Worm (Caenorhabditis elegans) whole organism, L4 larva: Measurements from ENCODE around the gene Y56A3A.28.

Source experiments
- T20F7.1 ChIP-seq: fragments of 200-800 bp; sonication (Bioruptor generic); optimal IDR thresholded peaks from 2 replicates; lab custom pipeline; 2018; ENCODE audit warnings: mild to moderate bottlenecking, missing genetic modification characterization, missing compliant biosample characterization
- ZK337.2 ChIP-seq: fragments of 200-800 bp; sonication (Bioruptor generic); IDR thresholded peaks from 2 replicates; pipeline ENCODE4 v1.3.6; 2022; ENCODE audit warnings: missing genetic modification reagents, missing genetic modification characterization, missing compliant biosample characterization
- aha-1 ChIP-seq: fragments of 150-350 bp; peaks from one replicate; lab custom pipeline; 2014; ENCODE audit warnings: missing biosample characterization, missing genetic modification characterization
- ama-1 ChIP-seq: fragments of 150-350 bp; optimal IDR thresholded peaks from 2 replicates; lab custom pipeline; 2014; ENCODE audit warnings: inconsistent platforms, mixed read lengths
- attf-4 ChIP-seq: sonication (generic microtip); optimal IDR thresholded peaks from 3 replicates; lab custom pipeline; 2017; ENCODE audit warnings: missing biosample characterization, missing genetic modification characterization
- ceh-20 ChIP-seq: fragments of 200-800 bp; sonication (Bioruptor generic); IDR thresholded peaks from 2 replicates; pipeline ENCODE4 v1.3.6; 2022; ENCODE audit warnings: missing genetic modification reagents, missing genetic modification characterization, missing compliant biosample characterization
- ceh-28 ChIP-seq: fragments of 150-350 bp; optimal IDR thresholded peaks from 2 replicates; lab custom pipeline; 2014; ENCODE audit warnings: missing biosample characterization, missing genetic modification reagents, missing genetic modification characterization
- cey-2 ChIP-seq: sonication (generic microtip); optimal IDR thresholded peaks from 3 replicates; lab custom pipeline; 2017; ENCODE audit warnings: missing genetic modification characterization, mild to moderate bottlenecking, missing compliant biosample characterization, antibody characterized with exemption, borderline replicate concordance; ENCODE audit not compliant: insufficient read depth
- ctbp-1 ChIP-seq: fragments of 200-800 bp; sonication (Bioruptor generic); IDR thresholded peaks from 2 replicates; pipeline ENCODE4 v1.3.6; 2022; ENCODE audit warnings: missing genetic modification reagents, missing genetic modification characterization, missing compliant biosample characterization
- dmd-9 ChIP-seq: fragments of 200-800 bp; sonication (Bioruptor generic); IDR thresholded peaks from 2 replicates; pipeline ENCODE4 v1.3.6; 2022; ENCODE audit warnings: missing genetic modification reagents, missing genetic modification characterization, missing compliant biosample characterization
- egl-43 ChIP-seq: fragments of 200-800 bp; sonication (Bioruptor generic); IDR thresholded peaks from 2 replicates; pipeline ENCODE4 v1.3.6; 2022; ENCODE audit warnings: missing genetic modification reagents, missing genetic modification characterization, missing compliant biosample characterization
- fkh-10 ChIP-seq: fragments of 150-350 bp; optimal IDR thresholded peaks from 2 replicates; lab custom pipeline; 2014; ENCODE audit warnings: missing biosample characterization, missing genetic modification reagents, missing genetic modification characterization
- fos-1 ChIP-seq: fragments of 150-350 bp; optimal IDR thresholded peaks from 2 replicates; lab custom pipeline; 2014; ENCODE audit warnings: missing biosample characterization, missing genetic modification characterization
- gei-8 ChIP-seq: fragments of 200-800 bp; sonication (Bioruptor generic); optimal IDR thresholded peaks from 2 replicates; lab custom pipeline; 2018; ENCODE audit warnings: mild to moderate bottlenecking, missing genetic modification characterization, missing compliant biosample characterization
- hif-1 ChIP-seq, 2 experiments: sonication (generic microtip); optimal IDR thresholded peaks; 2 replicates each; lab custom pipeline; 2016 to 2017; ENCODE audit warnings: missing compliant biosample characterization in 2 of 2, missing genetic modification characterization in 2 of 2, missing genetic modification reagents in 2 of 2, missing genotype in 2 of 2, mild to moderate bottlenecking in 1 of 2
- hlh-30 ChIP-seq: sonication (generic microtip); optimal IDR thresholded peaks from 2 replicates; lab custom pipeline; 2017; ENCODE audit warnings: antibody characterized with exemption, mild to moderate bottlenecking, missing genetic modification characterization, missing compliant biosample characterization; ENCODE audit not compliant: insufficient read depth
- lin-1 ChIP-seq: fragments of 200-800 bp; sonication (Bioruptor generic); IDR thresholded peaks from 2 replicates; pipeline ENCODE4 v1.3.6; 2022; ENCODE audit warnings: missing genetic modification reagents, missing genetic modification characterization, missing compliant biosample characterization
- lin-29 ChIP-seq: fragments of 200-800 bp; sonication (Bioruptor generic); IDR thresholded peaks from 2 replicates; pipeline ENCODE4 v1.3.6; 2022; ENCODE audit warnings: missing genetic modification reagents, missing genetic modification characterization, missing compliant biosample characterization
- lsy-2 ChIP-seq, 2 experiments: fragments of 150-350 bp in 1 of 2; sonication (generic microtip) in 1 of 2; optimal IDR thresholded peaks; 2 replicates each; lab custom pipeline; 2014 to 2017; ENCODE audit warnings: missing biosample characterization in 2 of 2, missing genetic modification characterization in 2 of 2
- mep-1 ChIP-seq: fragments of 150-350 bp; sonication (generic microtip); optimal IDR thresholded peaks from 3 replicates; lab custom pipeline; 2014; ENCODE audit warnings: missing biosample characterization, missing genetic modification characterization
- mxl-2 ChIP-seq: fragments of 200-800 bp; sonication (Bioruptor generic); conservative IDR thresholded peaks from 2 replicates; pipeline ENCODE4 v1.3.6; 2022; ENCODE audit warnings: missing genetic modification reagents, missing genetic modification characterization, missing compliant biosample characterization
- mxl-3 ChIP-seq: fragments of 200-800 bp; sonication (Bioruptor generic); optimal IDR thresholded peaks from 2 replicates; lab custom pipeline; 2018; ENCODE audit warnings: mild to moderate bottlenecking, missing genetic modification characterization, missing compliant biosample characterization
- nhr-28 ChIP-seq: fragments of 150-350 bp; optimal IDR thresholded peaks from 2 replicates; lab custom pipeline; 2014; ENCODE audit warnings: missing biosample characterization, missing genetic modification characterization
- nhr-41 ChIP-seq: fragments of 200-800 bp; sonication (Bioruptor generic); IDR thresholded peaks from 2 replicates; pipeline ENCODE4 v1.3.6; 2022; ENCODE audit warnings: missing genetic modification reagents, missing genetic modification characterization, missing compliant biosample characterization
- nhr-42 ChIP-seq: fragments of 200-800 bp; sonication (Bioruptor generic); IDR thresholded peaks from 2 replicates; pipeline ENCODE4 v1.3.6; 2022; ENCODE audit warnings: missing genetic modification characterization, missing compliant biosample characterization
- nhr-77 ChIP-seq: fragments of 150-350 bp; optimal IDR thresholded peaks from 2 replicates; lab custom pipeline; 2014; ENCODE audit warnings: missing biosample characterization, missing genetic modification characterization
- set-16 ChIP-seq: fragments of 200-800 bp; sonication (Bioruptor generic); IDR thresholded peaks from 2 replicates; pipeline ENCODE4 v1.3.6; 2022; ENCODE audit warnings: missing genetic modification reagents, missing genetic modification characterization, missing compliant biosample characterization
- snpc-4 ChIP-seq: fragments of 150-350 bp; optimal IDR thresholded peaks from 2 replicates; lab custom pipeline; 2014; ENCODE audit warnings: missing biosample characterization, missing genetic modification characterization
- tag-97 ChIP-seq: fragments of 200-800 bp; sonication (Bioruptor generic); IDR thresholded peaks from 2 replicates; pipeline ENCODE4 v1.3.6; 2022; ENCODE audit warnings: missing genetic modification characterization, missing compliant biosample characterization
- unc-39 ChIP-seq: sonication (generic microtip); optimal IDR thresholded peaks from 2 replicates; lab custom pipeline; 2017; ENCODE audit warnings: missing biosample characterization, missing genetic modification characterization
- unc-62 ChIP-seq, 3 experiments: fragments of 150-350 bp in 1 of 3; sonication (generic microtip); optimal IDR thresholded peaks in 2 of 3; peaks in 1 of 3; 1 replicate in 1 of 3; 2 replicates in 2 of 3; lab custom pipeline; 2014 to 2017; ENCODE audit warnings: missing biosample characterization in 3 of 3, missing genetic modification characterization in 3 of 3, missing genetic modification reagents in 3 of 3, missing genotype in 1 of 3
- vab-7 ChIP-seq: fragments of 200-800 bp; sonication (Bioruptor generic); IDR thresholded peaks from 2 replicates; pipeline ENCODE4 v1.3.6; 2022; ENCODE audit warnings: missing genetic modification reagents, missing genetic modification characterization, missing compliant biosample characterization
- zag-1 ChIP-seq: fragments of 150-350 bp; optimal IDR thresholded peaks from 2 replicates; lab custom pipeline; 2014; ENCODE audit warnings: missing biosample characterization, missing genetic modification characterization
- zfp-3 ChIP-seq: fragments of 200-800 bp; sonication (Bioruptor generic); conservative IDR thresholded peaks from 2 replicates; pipeline ENCODE4 v1.3.6; 2022; ENCODE audit warnings: missing genetic modification reagents, missing genetic modification characterization, missing compliant biosample characterization
- zip-2 ChIP-seq: fragments of 150-350 bp; optimal IDR thresholded peaks from 2 replicates; lab custom pipeline; 2014; ENCODE audit warnings: missing biosample characterization, missing genetic modification characterization

Gene Y56A3A.28

DNA sequence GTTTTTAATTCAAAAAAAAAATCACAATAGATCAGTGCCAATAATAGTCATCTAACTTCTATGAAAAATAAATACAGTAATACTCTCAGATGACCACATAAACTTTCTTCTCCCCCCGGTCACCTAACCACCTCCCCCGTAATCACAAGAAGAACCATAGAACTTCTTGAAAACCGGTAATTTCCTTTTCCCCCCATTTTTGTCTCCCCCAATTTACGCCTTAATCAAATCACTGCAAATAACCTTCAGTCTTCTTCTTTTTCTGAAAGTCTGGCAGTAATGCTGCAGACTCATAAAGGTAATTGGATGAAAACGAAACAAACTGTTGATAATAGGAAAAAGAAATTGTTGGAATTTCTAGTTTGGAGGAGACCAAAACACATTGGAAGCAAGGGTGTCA is 43.3 kb upstream of the Y56A3A.28 start:
- TF ChIP-seq ctbp-1 (GFP tag; lab: Robert Waterston, UW) (no peak), mxl-2 (GFP tag; lab: Robert Waterston, UW) (no peak), unc-62 (GFP tag; optimal IDR thresholded peaks at IDR 0.05 in 1 of 2; lab: Kevin White, UChicago) (no peak), unc-62 (tag; optimal IDR thresholded peaks at IDR 0.05; lab: Kevin White, UChicago) (no peak), ama-1 (lab: Kevin White, UChicago) (no peak), lsy-2 (tag; optimal IDR thresholded peaks at IDR 0.05; lab: Kevin White, UChicago) (no peak), unc-39 (tag; lab: Kevin White, UChicago) (no peak), egl-43 (no peak), set-16 (no peak)

DNA sequence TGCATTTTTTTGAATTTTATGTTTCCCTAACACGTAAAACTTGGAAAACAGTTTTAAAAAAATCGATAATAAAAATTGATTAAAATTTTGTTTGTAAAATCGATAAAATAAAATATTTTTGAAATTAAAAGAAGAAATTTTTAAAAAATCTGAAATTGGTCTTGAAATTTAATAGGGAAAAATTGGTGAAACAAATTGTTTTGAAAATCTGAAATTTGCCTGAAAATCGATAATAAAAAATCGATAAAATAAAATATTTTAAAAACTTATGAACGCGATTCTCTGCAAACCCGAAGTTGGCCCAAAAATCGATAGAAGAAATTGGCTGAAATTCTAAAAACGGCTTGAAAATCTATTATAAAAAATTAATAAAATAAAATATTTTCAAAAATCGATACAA is 42.5 kb upstream of the Y56A3A.28 start:
- no peak for TF ChIP-seq fos-1 (tag; lab: Kevin White, UChicago)
- TF ChIP-seq lin-1 (GFP tag; lab: Robert Waterston, UW): no peak
- TF ChIP-seq mep-1 (tag; lab: Kevin White, UChicago): no peak
- peak; percentile 68 for TF ChIP-seq ceh-28 (tag; lab: Kevin White, UChicago)
- TF ChIP-seq hif-1 (tag; optimal IDR thresholded peaks at IDR 0.05; lab: Kevin White, UChicago): no peak

ce11 chrIII:12013054-12013453 is 41.9 kb upstream of the Y56A3A.28 start:
- TF ChIP-seq nhr-28 (peak; percentile 9), nhr-41 (GFP tag; lab: Robert Waterston, UW) (no peak), fkh-10 (no peak), aha-1 (tag; lab: Kevin White, UChicago) (peak; percentile 51), T20F7.1 (GFP tag; lab: Kevin White, UChicago) (no peak), dmd-9 (GFP tag; lab: Robert Waterston, UW) (no peak), zfp-3 (no peak), lin-29 (GFP tag; lab: Robert Waterston, UW) (no peak), mxl-3 (GFP tag; lab: Kevin White, UChicago) (peak; percentile 9)

DNA sequence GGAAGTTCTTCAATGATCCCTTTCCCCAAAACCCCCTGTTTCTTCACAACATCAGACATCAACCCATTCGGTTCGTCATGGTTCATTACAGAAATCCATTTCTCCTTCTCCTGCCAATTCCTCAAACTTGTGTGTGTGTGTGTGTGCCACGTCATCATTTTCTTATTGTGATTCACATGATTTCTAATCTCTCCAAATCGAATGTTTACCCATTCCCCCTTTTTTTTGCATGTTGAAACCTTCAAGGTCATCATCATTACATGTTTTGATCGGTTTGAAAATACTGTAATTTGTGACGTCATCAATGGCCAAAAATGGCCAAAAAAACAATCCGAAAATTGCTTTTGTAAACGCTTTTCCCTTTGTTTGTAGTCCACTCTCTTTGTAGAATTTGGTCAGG is 38.6 kb upstream of the Y56A3A.28 start:
- TF ChIP-seq hlh-30 (tag; lab: Kevin White, UChicago): peak; percentile 39
- no peak for TF ChIP-seq gei-8 (GFP tag; lab: Kevin White, UChicago)
- no peak for TF ChIP-seq cey-2 (tag; lab: Kevin White, UChicago)
- no peak for TF ChIP-seq nhr-42
- no peak for TF ChIP-seq ceh-20 (GFP tag; lab: Robert Waterston, UW)

DNA sequence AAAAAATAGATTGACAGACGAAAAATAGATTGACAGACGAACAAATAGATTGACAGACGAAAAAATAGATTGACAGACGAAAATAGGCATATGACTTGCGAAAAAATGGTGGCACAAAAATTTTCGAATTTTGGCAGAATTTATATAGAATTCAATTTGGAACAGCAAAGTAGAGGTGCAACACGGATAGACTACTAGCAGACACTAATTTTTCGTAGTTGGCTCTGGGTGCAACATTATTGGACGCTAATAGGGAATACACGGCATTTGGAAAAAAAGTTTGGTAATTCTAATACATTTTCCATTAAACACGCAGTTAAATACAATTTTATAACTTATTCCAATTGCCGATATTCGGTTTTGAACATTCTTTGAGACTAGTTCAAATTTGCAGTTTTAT is 38.1 kb upstream of the Y56A3A.28 start:
- TF ChIP-seq attf-4 (tag; lab: Kevin White, UChicago) (no peak), ama-1 (lab: Kevin White, UChicago) (no peak), dmd-9 (GFP tag; lab: Robert Waterston, UW) (no peak), hif-1 (tag; optimal IDR thresholded peaks at IDR 0.05; lab: Kevin White, UChicago) (no peak), tag-97 (GFP tag; lab: Robert Waterston, UW) (no peak), zag-1 (no peak), fkh-10 (no peak), aha-1 (tag; lab: Kevin White, UChicago) (peak; percentile 91), vab-7 (GFP tag; lab: Robert Waterston, UW) (no peak), unc-62 (GFP tag; optimal IDR thresholded peaks at IDR 0.05 in 1 of 2; lab: Kevin White, UChicago) (peak in 1 of 2 experiments; percentile 1), unc-62 (tag; optimal IDR thresholded peaks at IDR 0.05; lab: Kevin White, UChicago) (no peak), snpc-4 (tag; lab: Kevin White, UChicago) (no peak), ZK337.2 (GFP tag; lab: Robert Waterston, UW) (no peak), zip-2 (tag; lab: Kevin White, UChicago) (no peak), nhr-77 (tag; lab: Kevin White, UChicago) (no peak), lin-29 (GFP tag; lab: Robert Waterston, UW) (no peak)
